Fruit fly (Drosophila melanogaster): Measurements from ENCODE around the gene Nelf-A.

Gene Nelf-A

DNA sequence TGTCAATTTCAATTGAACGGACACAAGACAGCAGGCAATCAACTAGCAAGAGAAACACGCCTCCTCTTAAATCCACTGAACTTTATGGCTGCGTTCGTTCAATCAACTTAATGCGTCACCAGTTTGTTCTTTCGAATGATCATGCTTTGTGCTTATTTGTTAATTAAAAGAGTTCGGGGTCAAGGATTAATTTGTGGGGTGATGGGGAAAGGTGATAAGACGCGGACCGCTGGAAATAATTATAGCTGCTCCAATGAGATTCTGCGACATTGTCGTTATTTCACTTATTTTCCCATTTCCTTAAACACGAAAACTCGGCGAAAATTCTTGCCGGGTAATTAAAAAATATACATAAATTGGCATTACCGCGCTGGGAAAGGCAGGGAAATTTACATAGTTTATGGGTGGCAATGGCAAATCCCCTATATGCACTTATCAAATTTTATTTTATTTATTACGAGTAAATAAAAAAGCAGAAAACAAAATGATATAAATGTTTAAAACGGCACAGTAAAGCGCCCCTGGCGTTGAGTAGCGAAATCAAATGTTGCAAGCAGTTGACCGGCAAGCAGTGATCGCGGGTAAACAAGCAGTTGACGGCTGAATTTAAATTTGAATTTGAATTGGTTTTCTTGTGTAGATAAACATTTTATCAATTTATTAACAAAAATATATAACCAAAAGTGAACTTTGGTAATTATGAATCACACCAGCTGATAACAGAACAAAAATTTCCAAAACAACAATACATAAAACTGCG lies 39.0 kb upstream of the Nelf-A start (continued):
- TF ChIP-seq CHES-1-like (GFP tag; optimal IDR thresholded peaks at IDR 0.05) = peak; percentile 58
- peak; percentile 43 for TF ChIP-seq ssp (GFP tag; IDR thresholded peaks at IDR 0.05)
- no peak for TF ChIP-seq yki (optimal IDR thresholded peaks at IDR 0.05)
- no peak for TF ChIP-seq toy (GFP tag; IDR thresholded peaks at IDR 0.05)
- TF ChIP-seq tgo (GFP tag; IDR thresholded peaks at IDR 0.05) = peak; percentile 66
- no peak for TF ChIP-seq CG11695 (GFP tag; IDR thresholded peaks at IDR 0.05)
- TF ChIP-seq CG9437 (GFP tag; optimal IDR thresholded peaks at IDR 0.05) = peak; percentile 64
- TF ChIP-seq esg (GFP tag; conservative IDR thresholded peaks at IDR 0.05) = peak; percentile 27; the same call in 1 of the 2 replicates
- TF ChIP-seq NFAT (GFP tag; IDR thresholded peaks at IDR 0.05) = peak; percentile 87
- peak; percentile 41; the same call in 1 of the 2 replicates for TF ChIP-seq CG13287 (GFP tag; IDR thresholded peaks at IDR 0.05; ENCODE audit: partially characterized antibody)
- TF ChIP-seq vfl (GFP tag; optimal IDR thresholded peaks at IDR 0.05) = peak; percentile 82
- no peak; the same call in 1 of the 2 replicates for TF ChIP-seq CG6272 (GFP tag; IDR thresholded peaks at IDR 0.05)
- no peak for TF ChIP-seq sna (GFP tag; IDR thresholded peaks at IDR 0.05; ENCODE audit: partially characterized antibody)
- TF ChIP-seq salm (tag; optimal IDR thresholded peaks at IDR 0.05) = no peak
- TF ChIP-seq B-H2 (GFP tag; optimal IDR thresholded peaks at IDR 0.05) = peak; percentile 80
- TF ChIP-seq cg (GFP tag; optimal IDR thresholded peaks at IDR 0.05) = no peak
- TF ChIP-seq Mrtf (GFP tag; IDR thresholded peaks at IDR 0.05) = peak; percentile 58; the same call in 1 of the 3 replicates
- peak; percentile 28 for TF ChIP-seq Fer2 (tag; optimal IDR thresholded peaks at IDR 0.05)
- TF ChIP-seq CG7987 (GFP tag; optimal IDR thresholded peaks at IDR 0.05) = peak; percentile 83
- TF ChIP-seq YL-1 (GFP tag; optimal IDR thresholded peaks at IDR 0.05) = peak; percentile 37
- TF ChIP-seq eyg (GFP tag; optimal IDR thresholded peaks at IDR 0.05) = peak; percentile 49
- TF ChIP-seq Camta (GFP tag; optimal IDR thresholded peaks at IDR 0.05) = peak; percentile 74
- no peak for TF ChIP-seq nom (GFP tag; optimal IDR thresholded peaks at IDR 0.05)
- TF ChIP-seq Awh (GFP tag; IDR thresholded peaks at IDR 0.05) = 0 out of 2 replicates have a peak, but pooled peaks have one; percentile 39
- peak; percentile 63 for TF ChIP-seq CG17802 (tag; optimal IDR thresholded peaks at IDR 0.05)
- TF ChIP-seq tna (GFP tag; IDR thresholded peaks at IDR 0.05; ENCODE audit: partially characterized antibody) = no peak
- TF ChIP-seq CG15696 (tag; optimal IDR thresholded peaks at IDR 0.05) = peak; percentile 74
- peak; percentile 64 for TF ChIP-seq CG3163 (GFP tag; optimal IDR thresholded peaks at IDR 0.05)
- peak; percentile 61 for TF ChIP-seq CG3281 (GFP tag; optimal IDR thresholded peaks at IDR 0.05)
- no peak for TF ChIP-seq Doc2 (GFP tag; IDR thresholded peaks at IDR 0.05)
- TF ChIP-seq HmgZ (tag; optimal IDR thresholded peaks at IDR 0.05) = peak; percentile 83
- TF ChIP-seq CG32532 (GFP tag; IDR thresholded peaks at IDR 0.05) = peak; percentile 84
- TF ChIP-seq Hey (tag; optimal IDR thresholded peaks at IDR 0.05) = peak; percentile 22
- TF ChIP-seq Mad (GFP tag; optimal IDR thresholded peaks at IDR 0.05) = peak; percentile 88
- TF ChIP-seq Oaz (GFP tag; IDR thresholded peaks at IDR 0.05) = peak; percentile 64
- TF ChIP-seq Lpt (GFP tag; optimal IDR thresholded peaks at IDR 0.05) = peak; percentile 95
- TF ChIP-seq CG2678 (tag; optimal IDR thresholded peaks at IDR 0.05) = peak; percentile 55
- peak; percentile 81 for TF ChIP-seq CG18619 (GFP tag; optimal IDR thresholded peaks at IDR 0.05)
- no peak for TF ChIP-seq abd-A (tag; optimal IDR thresholded peaks at IDR 0.05)
- peak; percentile 57 for TF ChIP-seq CG12219 (GFP tag; optimal IDR thresholded peaks at IDR 0.05)
- TF ChIP-seq CG10543 (GFP tag; optimal IDR thresholded peaks at IDR 0.05) = peak; percentile 64
- peak; percentile 98 for TF ChIP-seq Myb (GFP tag; optimal IDR thresholded peaks at IDR 0.05)
- TF ChIP-seq CG18599 (GFP tag; optimal IDR thresholded peaks at IDR 0.05) = peak; percentile 1
- peak; percentile 62 for TF ChIP-seq CG1647 (GFP tag; optimal IDR thresholded peaks at IDR 0.05)
- TF ChIP-seq CG3407 (GFP tag; optimal IDR thresholded peaks at IDR 0.05) = peak; percentile 70
- peak; percentile 79 for TF ChIP-seq CG12659 (GFP tag; optimal IDR thresholded peaks at IDR 0.05)
- peak; percentile 55; the same call in 1 of the 3 replicates for TF ChIP-seq otp (GFP tag; IDR thresholded peaks at IDR 0.05)
- TF ChIP-seq bab2 (GFP tag; optimal IDR thresholded peaks at IDR 0.05) = peak; percentile 69
- TF ChIP-seq CG5180 (GFP tag; optimal IDR thresholded peaks at IDR 0.05) = peak; percentile 59
